Worm (Caenorhabditis elegans): Measurements from ENCODE around the gene csp-1.

The csp-1 gene

ce11 chrII:13575018-13575948 lies 25.7 kb upstream of the csp-1 start, which contains the start of the genes mrpl-37 and lin-38 (continued):
- TF ChIP-seq C34F6.9 (tag; optimal IDR thresholded peaks at IDR 0.05): peak; percentile 65
- no peak for TF ChIP-seq sma-9 (GFP tag; optimal IDR thresholded peaks at IDR 0.05)
- TF ChIP-seq sma-9 (tag; optimal IDR thresholded peaks at IDR 0.05): no peak
- TF ChIP-seq peb-1 (tag; optimal IDR thresholded peaks at IDR 0.05): no peak
- no peak for TF ChIP-seq nhr-23 (tag; optimal IDR thresholded peaks at IDR 0.05)
- no peak for TF ChIP-seq Y55F3AM.14 (GFP tag; optimal IDR thresholded peaks at IDR 0.05)
- no peak for TF ChIP-seq elt-3 (tag; optimal IDR thresholded peaks at IDR 0.05)
- TF ChIP-seq nhr-129 (tag; optimal IDR thresholded peaks at IDR 0.05): peak; percentile 79
- no peak for TF ChIP-seq mdl-1 (tag; optimal IDR thresholded peaks at IDR 0.05)
- no peak for TF ChIP-seq egl-27 (tag; optimal IDR thresholded peaks at IDR 0.05)
- no peak for TF ChIP-seq nhr-10 (tag; optimal IDR thresholded peaks at IDR 0.05)
- TF ChIP-seq nhr-6 (tag; optimal IDR thresholded peaks at IDR 0.05): no peak

DNA sequence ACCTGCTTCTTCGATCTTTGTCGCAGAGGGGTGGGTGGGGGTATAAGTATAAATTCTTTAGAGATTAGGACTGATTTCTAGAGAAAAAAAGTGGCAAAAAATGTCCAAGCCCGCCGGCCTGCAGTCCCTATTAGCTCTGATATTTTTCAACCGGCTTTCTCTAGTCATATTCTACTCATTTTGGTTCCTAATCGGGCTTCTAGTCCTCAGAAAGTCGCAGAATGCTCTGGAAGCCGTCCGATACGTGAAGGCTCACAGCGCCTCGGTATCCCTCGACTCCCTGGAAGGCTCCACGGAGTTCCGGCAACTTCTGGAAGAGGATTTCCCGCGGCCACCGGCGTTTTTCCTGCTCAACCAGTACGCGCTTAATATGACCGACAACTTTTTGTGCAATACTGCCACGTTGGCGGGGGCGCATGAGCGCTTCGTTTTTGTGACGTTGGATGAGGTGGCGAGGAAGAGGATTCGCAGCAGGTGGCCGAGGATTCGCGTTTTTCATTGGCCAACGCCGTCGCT lies 15.3 kb upstream of the csp-1 start, which contains the start of gene Y48E1B.8:
TSS of gene Y48E1B.8 (plus strand) at position 51 of the 516 bp plus-strand sequence.
- TF ChIP-seq lin-11 (tag; optimal IDR thresholded peaks at IDR 0.05) (no peak), peb-1 (tag; optimal IDR thresholded peaks at IDR 0.05) (no peak), unc-39 (tag; optimal IDR thresholded peaks at IDR 0.05) (no peak), ztf-11 (tag; optimal IDR thresholded peaks at IDR 0.05) (no peak), gmeb-1 (tag; optimal IDR thresholded peaks at IDR 0.05) (no peak), sem-4 (tag; optimal IDR thresholded peaks at IDR 0.05) (no peak), egl-27 (tag; optimal IDR thresholded peaks at IDR 0.05) (no peak), R02D3.7 (tag; optimal IDR thresholded peaks at IDR 0.05) (no peak), snpc-4 (tag; optimal IDR thresholded peaks at IDR 0.05) (no peak), ceh-16 (tag; optimal IDR thresholded peaks at IDR 0.05) (no peak), ztf-4 (tag; optimal IDR thresholded peaks at IDR 0.05) (no peak), C34F6.9 (tag; optimal IDR thresholded peaks at IDR 0.05) (no peak), nhr-23 (tag; optimal IDR thresholded peaks at IDR 0.05) (no peak), ztf-1 (GFP tag; conservative IDR thresholded peaks at IDR 0.05) (no peak), alr-1 (tag; optimal IDR thresholded peaks at IDR 0.05) (no peak)

DNA sequence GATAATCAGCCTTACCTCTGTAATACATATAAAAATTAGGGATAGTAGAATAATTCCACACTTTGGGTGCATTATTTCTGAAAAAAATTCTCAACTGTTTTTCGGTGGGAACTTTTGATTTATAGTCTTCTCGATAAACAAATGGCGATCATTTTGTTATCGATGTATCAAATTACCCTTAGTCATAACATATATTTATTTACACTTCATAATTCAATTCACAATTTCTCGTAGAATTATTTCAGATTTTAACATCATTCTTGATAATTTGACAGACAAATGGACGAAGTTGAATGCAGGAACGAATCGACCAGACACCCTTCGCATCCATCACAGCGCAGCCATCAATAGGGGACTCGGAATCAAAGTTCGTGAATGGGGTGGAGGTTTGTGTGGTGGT lies 10.5 kb upstream of the csp-1 start, which contains the start of gene clec-145:
TSS of gene clec-145 (minus strand) at position 101 of the 400 bp plus-strand sequence.
- TF ChIP-seq aly-2 (tag; optimal IDR thresholded peaks at IDR 0.05): no peak
- no peak for TF ChIP-seq F13H6.1 (tag; optimal IDR thresholded peaks at IDR 0.05)
- TF ChIP-seq ceh-82 (tag; optimal IDR thresholded peaks at IDR 0.05): no peak

- no peak for TF ChIP-seq lin-13 (GFP tag; optimal IDR thresholded peaks at IDR 0.05)
- no peak for TF ChIP-seq nhr-10 (tag; optimal IDR thresholded peaks at IDR 0.05)
- peak; percentile 27 for TF ChIP-seq sma-3 (GFP tag; optimal IDR thresholded peaks at IDR 0.05)
- no peak for TF ChIP-seq ztf-1 (GFP tag; conservative IDR thresholded peaks at IDR 0.05)
- no peak for TF ChIP-seq nhr-237 (tag; optimal IDR thresholded peaks at IDR 0.05)
- no peak for TF ChIP-seq ceh-82 (tag; optimal IDR thresholded peaks at IDR 0.05)
- TF ChIP-seq egl-27 (tag; optimal IDR thresholded peaks at IDR 0.05): no peak
- TF ChIP-seq blmp-1 (tag; optimal IDR thresholded peaks at IDR 0.05; ENCODE audit: insufficient read depth): no peak
- TF ChIP-seq ztf-4 (tag; optimal IDR thresholded peaks at IDR 0.05): no peak
Measured at ce11 chrII:13593659-13594221, 7.3 kb upstream of the csp-1 start, which contains the start of gene clec-146. Gene clec-146, minus strand, starts transcription at chrII:13593774.

- TF ChIP-seq unc-39 (tag; optimal IDR thresholded peaks at IDR 0.05) (no peak), lin-39 (tag; optimal IDR thresholded peaks at IDR 0.05) (no peak), ztf-1 (GFP tag; conservative IDR thresholded peaks at IDR 0.05) (no peak), lsy-2 (tag; optimal IDR thresholded peaks at IDR 0.05) (no peak), nhr-10 (tag; optimal IDR thresholded peaks at IDR 0.05) (no peak), ztf-4 (tag; optimal IDR thresholded peaks at IDR 0.05) (no peak), unc-62 (GFP tag; optimal IDR thresholded peaks at IDR 0.05) (no peak), nhr-129 (tag; optimal IDR thresholded peaks at IDR 0.05) (no peak), mdl-1 (tag; optimal IDR thresholded peaks at IDR 0.05) (no peak), alr-1 (tag; optimal IDR thresholded peaks at IDR 0.05) (no peak), C34F6.9 (tag; optimal IDR thresholded peaks at IDR 0.05) (no peak), mab-5 (tag; optimal IDR thresholded peaks at IDR 0.05) (no peak), Y55F3AM.14 (GFP tag; optimal IDR thresholded peaks at IDR 0.05) (no peak), egl-27 (tag; optimal IDR thresholded peaks at IDR 0.05) (no peak), nhr-6 (tag; optimal IDR thresholded peaks at IDR 0.05) (no peak), sma-3 (GFP tag; optimal IDR thresholded peaks at IDR 0.05) (no peak), R02D3.7 (tag; optimal IDR thresholded peaks at IDR 0.05) (no peak), fos-1 (tag; optimal IDR thresholded peaks at IDR 0.05) (no peak)
Measured at ce11 chrII:13595279-13595678, 5.7 kb upstream of the csp-1 start.

All from whole organism, L2 larva.